Worm (Caenorhabditis elegans) whole organism, early embryonic: ENCODE results near the gene Y77E11A.8.
A peak's percentile ranks its signal among the peaks of the same experiment; 100 is the strongest.

Experiments
- B0310.2 ChIP-seq: sonication (generic microtip); optimal IDR thresholded peaks from 2 replicates; lab custom pipeline; 2016; ENCODE audit warnings: mild to moderate bottlenecking, missing genetic modification characterization, missing compliant biosample characterization
- F13C5.2 ChIP-seq: sonication (generic microtip); optimal IDR thresholded peaks from 2 replicates; lab custom pipeline; 2017; ENCODE audit warnings: mild to moderate bottlenecking, missing genetic modification characterization, inconsistent platforms, missing compliant biosample characterization
- aly-1 ChIP-seq: sonication (generic microtip); optimal IDR thresholded peaks from 2 replicates; lab custom pipeline; 2016; ENCODE audit warnings: missing genetic modification characterization, missing compliant biosample characterization
- ama-1 ChIP-seq: fragments of 150-350 bp; optimal IDR thresholded peaks from 2 replicates; lab custom pipeline; 2014
- ceh-13 ChIP-seq: fragments of 200-800 bp; sonication (Bioruptor generic); optimal IDR thresholded peaks from 2 replicates; lab custom pipeline; 2018; ENCODE audit warnings: mild to moderate bottlenecking, missing genetic modification characterization, missing compliant biosample characterization
- ceh-36 ChIP-seq: sonication (generic microtip); optimal IDR thresholded peaks from 2 replicates; lab custom pipeline; 2016; ENCODE audit warnings: missing genetic modification characterization, inconsistent platforms, missing compliant biosample characterization
- ets-7 ChIP-seq: sonication (generic microtip); optimal IDR thresholded peaks from 2 replicates; lab custom pipeline; 2016; ENCODE audit warnings: missing genotype, missing genetic modification characterization, missing compliant biosample characterization
- flt-1 ChIP-seq: fragments of 200-800 bp; sonication (Bioruptor generic); IDR thresholded peaks from 2 replicates; pipeline ENCODE4 v1.3.6; 2022; ENCODE audit warnings: missing genetic modification characterization, missing compliant biosample characterization
- hmbx-1 ChIP-seq: sonication (generic microtip); optimal IDR thresholded peaks from 2 replicates; lab custom pipeline; 2016; ENCODE audit warnings: mild to moderate bottlenecking, missing genetic modification characterization, missing compliant biosample characterization
- hmg-4 ChIP-seq: fragments of 200-800 bp; sonication (Bioruptor generic); optimal IDR thresholded peaks from 2 replicates; lab custom pipeline; 2018; ENCODE audit warnings: mild to moderate bottlenecking, missing genetic modification characterization, missing compliant biosample characterization
- hnd-1 ChIP-seq: sonication (generic microtip); optimal IDR thresholded peaks from 2 replicates; lab custom pipeline; 2016; ENCODE audit warnings: missing genetic modification characterization, missing compliant biosample characterization
- pes-1 ChIP-seq: fragments of 200-800 bp; sonication (Bioruptor generic); IDR thresholded peaks from 2 replicates; pipeline ENCODE4 v1.3.6; 2022; ENCODE audit warnings: missing genetic modification reagents, missing genetic modification characterization, missing compliant biosample characterization
- scrt-1 ChIP-seq: fragments of 200-800 bp; sonication (Bioruptor generic); IDR thresholded peaks from 2 replicates; pipeline ENCODE4 v1.3.6; 2022; ENCODE audit warnings: missing genetic modification characterization, missing compliant biosample characterization
- sea-1 ChIP-seq: fragments of 200-800 bp; sonication (Bioruptor generic); conservative IDR thresholded peaks from 2 replicates; pipeline ENCODE4 v1.3.6; 2022; ENCODE audit warnings: missing genetic modification characterization, missing compliant biosample characterization
- tbx-11 ChIP-seq: fragments of 200-800 bp; sonication (Bioruptor generic); IDR thresholded peaks from 2 replicates; pipeline ENCODE4 v1.3.6; 2022; ENCODE audit warnings: missing genetic modification characterization, missing compliant biosample characterization
- tbx-37 ChIP-seq: fragments of 200-800 bp; sonication (Bioruptor generic); conservative IDR thresholded peaks from 2 replicates; pipeline ENCODE4 v1.3.6; 2022; ENCODE audit warnings: missing genetic modification reagents, missing genetic modification characterization, missing compliant biosample characterization
- tra-4 ChIP-seq: sonication (generic microtip); optimal IDR thresholded peaks from 2 replicates; lab custom pipeline; 2017; ENCODE audit warnings: missing genetic modification characterization, missing compliant biosample characterization

Y77E11A.8 gene

DNA sequence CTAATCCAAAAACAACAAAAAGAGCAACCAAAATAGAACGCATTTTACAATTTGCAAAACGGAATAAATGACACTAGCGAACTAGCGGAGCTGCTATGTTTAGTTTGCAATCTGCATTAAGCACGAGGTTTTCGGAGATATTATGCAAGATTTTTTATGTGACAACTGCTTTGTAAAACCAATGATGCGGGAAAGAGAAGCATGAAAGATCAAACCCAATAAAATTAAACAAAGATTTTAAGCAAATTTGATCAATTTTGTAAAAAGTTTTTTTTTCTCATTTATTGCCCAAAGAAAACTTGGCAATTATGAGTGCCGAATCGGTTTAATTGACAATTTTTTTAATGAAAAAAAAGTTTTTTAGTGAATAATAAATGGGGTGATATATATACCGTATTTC is at the start of gene Y77E11A.8:
Gene Y77E11A.8 (minus strand): TSS at position 101 of the 400 bp plus-strand sequence.
- TF ChIP-seq flt-1 = no peak
- no peak for TF ChIP-seq sea-1
- TF ChIP-seq tbx-37 (GFP tag; lab: Robert Waterston, UW) = no peak
- TF ChIP-seq scrt-1 (GFP tag; lab: Robert Waterston, UW) = no peak
- no peak for TF ChIP-seq ama-1 (lab: Kevin White, UChicago)
- TF ChIP-seq F13C5.2 (tag; lab: Kevin White, UChicago) = no peak
- no peak for TF ChIP-seq aly-1 (tag; lab: Kevin White, UChicago)
- TF ChIP-seq hmbx-1 (tag; lab: Kevin White, UChicago) = no peak

DNA sequence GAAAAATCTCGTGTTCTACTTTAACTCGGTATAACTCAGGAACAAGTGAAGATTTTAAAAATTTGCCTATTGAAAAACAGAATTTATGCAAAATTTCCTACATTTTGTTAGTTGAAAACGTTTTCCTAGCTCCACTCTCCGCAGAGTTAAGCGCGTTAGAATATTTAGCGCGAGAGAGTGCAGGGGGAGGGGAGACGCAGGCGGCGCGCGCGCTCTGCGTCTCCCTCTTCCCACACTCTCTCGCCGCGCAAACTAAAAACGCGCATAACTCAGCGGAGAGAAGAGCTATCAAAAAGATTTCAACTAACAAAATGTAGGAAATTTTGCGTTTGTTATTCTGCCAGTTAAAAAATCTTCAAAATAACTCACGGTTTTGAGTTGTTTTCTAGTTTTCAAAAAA is 47.3 kb upstream of the Y77E11A.8 start:
- TF ChIP-seq ama-1 (lab: Kevin White, UChicago) = no peak
- TF ChIP-seq hnd-1 (tag; lab: Kevin White, UChicago) = no peak
- TF ChIP-seq tra-4 = no peak
- no peak for TF ChIP-seq B0310.2 (tag; lab: Kevin White, UChicago)
- no peak for TF ChIP-seq hmbx-1 (tag; lab: Kevin White, UChicago)
- TF ChIP-seq aly-1 (tag; lab: Kevin White, UChicago) = no peak
- TF ChIP-seq ets-7 (tag; lab: Kevin White, UChicago) = no peak
- TF ChIP-seq ceh-13 (GFP tag; lab: Kevin White, UChicago) = no peak
- no peak for TF ChIP-seq tbx-11 (GFP tag; lab: Robert Waterston, UW)
- TF ChIP-seq tbx-37 (GFP tag; lab: Robert Waterston, UW) = no peak
- TF ChIP-seq sea-1 = no peak
- no peak for TF ChIP-seq pes-1 (GFP tag; lab: Robert Waterston, UW)
- TF ChIP-seq ceh-36 (tag; lab: Kevin White, UChicago) = no peak
- TF ChIP-seq scrt-1 (GFP tag; lab: Robert Waterston, UW) = no peak
- TF ChIP-seq F13C5.2 (tag; lab: Kevin White, UChicago) = no peak
- no peak for TF ChIP-seq flt-1
- TF ChIP-seq hmg-4 (GFP tag; lab: Kevin White, UChicago) = no peak

DNA sequence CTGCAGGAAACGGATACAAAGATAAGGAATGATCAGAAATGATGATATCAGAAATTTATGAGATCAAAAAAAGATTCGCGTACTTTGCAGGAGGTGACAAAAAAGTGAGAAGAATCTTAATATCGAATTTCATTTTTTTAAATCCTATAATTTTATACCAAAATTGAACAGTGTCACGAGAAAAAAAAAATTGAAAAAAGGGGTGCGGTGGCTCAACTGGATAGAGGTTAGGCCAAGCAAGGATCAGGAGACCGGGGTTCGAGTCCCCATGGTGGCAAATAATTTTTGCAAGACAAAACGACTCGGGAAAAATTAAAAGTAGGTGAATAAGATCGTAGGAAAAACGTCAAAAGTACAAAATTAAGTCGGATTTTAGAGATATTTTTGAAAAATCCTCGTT is 45.5 kb upstream of the Y77E11A.8 start:
- no peak for TF ChIP-seq tbx-11 (GFP tag; lab: Robert Waterston, UW)

DNA sequence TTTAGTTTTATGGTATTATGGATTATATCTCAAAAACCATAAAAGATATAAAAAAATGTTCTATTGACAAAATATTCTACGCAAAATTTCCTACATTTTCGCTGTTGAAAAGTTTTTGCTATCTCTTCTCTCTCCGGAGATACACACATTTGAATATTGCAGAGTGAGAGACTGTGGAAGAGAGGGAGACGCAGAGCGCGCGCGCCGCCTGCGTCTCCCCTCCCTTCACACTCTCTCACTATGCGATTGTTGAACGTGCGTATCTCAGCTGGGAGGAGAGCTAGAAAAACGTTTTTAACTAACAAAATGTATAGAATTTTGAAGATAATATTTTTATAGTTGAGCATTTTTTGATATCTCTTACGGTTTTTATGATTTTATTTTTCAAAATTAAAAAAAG is 44.2 kb upstream of the Y77E11A.8 start:
- TF ChIP-seq ets-7 (tag; lab: Kevin White, UChicago) (no peak), ama-1 (lab: Kevin White, UChicago) (no peak), hmbx-1 (tag; lab: Kevin White, UChicago) (no peak), flt-1 (no peak), ceh-36 (tag; lab: Kevin White, UChicago) (no peak), ceh-13 (GFP tag; lab: Kevin White, UChicago) (no peak), tra-4 (no peak), tbx-37 (GFP tag; lab: Robert Waterston, UW) (no peak), sea-1 (no peak), tbx-11 (GFP tag; lab: Robert Waterston, UW) (no peak), hnd-1 (tag; lab: Kevin White, UChicago) (no peak), aly-1 (tag; lab: Kevin White, UChicago) (no peak), B0310.2 (tag; lab: Kevin White, UChicago) (no peak), hmg-4 (GFP tag; lab: Kevin White, UChicago) (no peak), F13C5.2 (tag; lab: Kevin White, UChicago) (no peak)

DNA sequence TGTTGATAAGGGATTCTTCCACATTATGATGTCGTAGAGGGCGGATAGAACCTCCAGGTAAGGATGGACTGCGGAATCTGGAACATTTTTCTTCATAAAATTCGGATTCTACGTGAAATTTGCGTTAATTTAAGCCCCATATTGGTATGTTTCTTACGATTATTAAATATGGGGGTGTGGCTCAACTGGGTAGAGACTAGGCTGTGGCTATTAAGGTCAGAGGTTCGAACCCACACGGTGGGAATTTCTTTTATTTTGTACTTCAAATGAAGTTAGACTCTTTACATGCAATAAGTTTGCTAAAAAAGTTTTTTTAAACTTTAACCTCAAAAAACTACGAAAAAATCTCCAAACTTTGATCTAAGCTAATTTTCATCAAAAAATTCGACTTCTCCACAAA is 40.6 kb upstream of the Y77E11A.8 start:
- no peak for TF ChIP-seq flt-1
- no peak for TF ChIP-seq hmbx-1 (tag; lab: Kevin White, UChicago)

DNA sequence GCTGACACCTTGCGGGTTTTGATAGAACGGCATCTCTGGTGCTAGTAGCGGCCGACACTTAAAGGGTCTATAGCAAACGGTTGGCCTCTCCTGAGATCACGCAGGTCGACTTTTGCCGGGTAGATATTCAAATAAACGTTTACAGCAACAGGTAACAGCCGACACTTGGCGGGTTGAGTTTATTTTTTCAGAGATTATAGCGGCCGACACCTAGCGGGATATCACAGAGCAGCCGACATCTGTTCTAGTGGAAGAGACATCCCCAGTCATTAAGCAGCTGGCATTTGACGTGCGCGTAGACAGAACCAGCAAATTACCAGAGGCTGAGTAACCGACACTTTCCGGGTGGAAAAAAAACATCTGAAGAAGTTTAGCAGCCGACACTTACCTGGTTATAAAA is 36.6 kb upstream of the Y77E11A.8 start:
- TF ChIP-seq flt-1 (no peak), ceh-13 (GFP tag; lab: Kevin White, UChicago) (no peak), F13C5.2 (tag; lab: Kevin White, UChicago) (no peak), hmbx-1 (tag; lab: Kevin White, UChicago) (no peak), hnd-1 (tag; lab: Kevin White, UChicago) (no peak), tra-4 (no peak)

DNA sequence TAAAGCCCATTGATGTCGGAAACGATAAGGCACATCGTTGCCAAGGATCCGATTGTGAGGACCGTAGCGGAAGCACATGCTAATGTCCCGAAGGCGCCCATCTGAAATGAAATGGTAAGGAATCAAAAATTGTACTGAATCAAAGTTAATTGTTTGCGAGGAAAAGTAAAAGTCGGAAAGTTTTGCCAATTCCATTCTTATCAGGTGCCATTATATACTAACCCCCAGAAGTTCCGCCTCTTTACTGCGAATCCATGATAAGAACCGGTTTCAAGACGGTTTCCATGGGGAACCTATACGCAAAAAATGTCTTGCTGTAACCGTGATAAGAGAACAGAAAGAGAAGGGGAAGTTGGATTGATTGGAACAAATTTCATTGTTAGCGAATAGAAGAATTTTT is 35.8 kb upstream of the Y77E11A.8 start, which contains the start of gene col-106:
Gene col-106 (minus strand): TSS at position 101 of the 400 bp plus-strand sequence.
- no peak for TF ChIP-seq B0310.2 (tag; lab: Kevin White, UChicago)
- TF ChIP-seq ets-7 (tag; lab: Kevin White, UChicago) = no peak
- TF ChIP-seq tbx-11 (GFP tag; lab: Robert Waterston, UW) = no peak

DNA sequence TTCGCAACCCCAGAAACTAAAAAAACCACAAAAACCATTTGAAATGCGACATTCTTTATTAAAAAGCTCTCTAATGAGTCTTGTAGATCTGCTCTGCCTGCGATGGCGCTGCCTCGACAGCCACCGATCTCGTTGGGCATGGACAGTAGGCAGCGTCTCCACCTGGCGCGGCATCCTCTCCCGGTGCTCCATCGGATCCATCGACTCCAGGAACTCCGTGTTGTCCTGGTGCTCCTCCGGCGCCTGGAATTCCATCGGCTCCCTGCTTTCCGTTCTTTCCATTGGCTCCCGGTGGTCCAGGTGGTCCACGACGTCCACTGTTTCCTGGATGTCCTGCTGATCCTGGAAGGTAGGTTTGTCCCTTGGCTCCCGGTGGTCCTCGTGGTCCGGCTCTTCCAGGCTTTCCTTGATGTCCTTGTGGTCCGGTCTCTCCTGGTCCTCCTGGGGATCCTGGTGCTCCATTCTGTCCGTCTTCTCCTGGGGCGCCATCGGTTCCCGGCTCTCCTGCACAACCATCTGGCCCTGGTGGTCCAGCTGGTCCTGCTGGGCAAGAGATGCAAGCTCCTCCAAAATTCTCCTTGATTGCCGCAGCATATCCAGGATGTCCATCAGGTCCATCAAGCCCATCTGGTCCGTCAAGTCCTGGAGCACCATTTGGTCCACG is 35.1 kb upstream of the Y77E11A.8 start:
- TF ChIP-seq hmg-4 (GFP tag; lab: Kevin White, UChicago) = no peak
- TF ChIP-seq sea-1 = 0 out of 2 replicates have a peak, but pooled peaks have one; percentile 5
- TF ChIP-seq scrt-1 (GFP tag; lab: Robert Waterston, UW) = no peak
- no peak for TF ChIP-seq F13C5.2 (tag; lab: Kevin White, UChicago)

DNA sequence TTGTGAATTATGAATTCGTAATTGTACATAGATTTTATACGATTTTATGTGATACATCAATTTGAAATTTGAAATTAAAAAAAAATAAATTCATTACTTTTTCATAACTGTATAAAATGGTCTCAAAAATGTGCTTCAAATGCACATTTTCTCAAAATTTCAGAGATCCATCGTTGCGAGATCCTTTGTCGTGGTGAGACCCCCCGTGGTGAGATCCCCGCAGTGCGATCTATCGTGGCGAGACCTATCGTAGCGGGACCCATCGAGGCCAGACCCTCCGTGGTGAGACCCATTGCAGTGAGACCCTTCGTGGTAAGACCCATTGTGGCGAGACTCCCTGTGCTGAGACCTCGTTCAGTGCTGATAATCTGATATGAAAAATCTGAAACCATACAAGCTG is 34.6 kb upstream of the Y77E11A.8 start:
- TF ChIP-seq scrt-1 (GFP tag; lab: Robert Waterston, UW) (no peak), tbx-11 (GFP tag; lab: Robert Waterston, UW) (no peak), hmbx-1 (tag; lab: Kevin White, UChicago) (no peak), aly-1 (tag; lab: Kevin White, UChicago) (no peak), hmg-4 (GFP tag; lab: Kevin White, UChicago) (no peak), B0310.2 (tag; lab: Kevin White, UChicago) (no peak), ets-7 (tag; lab: Kevin White, UChicago) (no peak), tra-4 (no peak), sea-1 (no peak), hnd-1 (tag; lab: Kevin White, UChicago) (no peak), ceh-36 (tag; lab: Kevin White, UChicago) (no peak), F13C5.2 (tag; lab: Kevin White, UChicago) (no peak), ceh-13 (GFP tag; lab: Kevin White, UChicago) (no peak), flt-1 (no peak), ama-1 (lab: Kevin White, UChicago) (no peak)
